Worm (Caenorhabditis elegans): ENCODE results near the gene asp-6.

The asp-6 gene

ce11 chrV:8267275-8267674, 1.5 kb downstream of the asp-6 start (continued):
- no peak for TF ChIP-seq lin-26 (GFP tag; IDR thresholded peaks at IDR 0.05)
- no peak for TF ChIP-seq ceh-40 (GFP tag; IDR thresholded peaks at IDR 0.05)
- TF ChIP-seq aptf-3 (GFP tag; IDR thresholded peaks at IDR 0.05) = no peak
- no peak for TF ChIP-seq efl-1 (GFP tag; optimal IDR thresholded peaks at IDR 0.05)
- no peak for TF ChIP-seq ZK185.1 (tag; optimal IDR thresholded peaks at IDR 0.05; ENCODE audit: poor library complexity, severe bottlenecking)
- TF ChIP-seq rpc-1 (optimal IDR thresholded peaks at IDR 0.05) = no peak
- no peak for TF ChIP-seq rpc-1 (tag; optimal IDR thresholded peaks at IDR 0.05)
- TF ChIP-seq ekl-4 (GFP tag; IDR thresholded peaks at IDR 0.05) = 0 out of 2 replicates have a peak, but pooled peaks have one; percentile 21
- TF ChIP-seq T07F8.4 (tag; optimal IDR thresholded peaks at IDR 0.05) = no peak
- TF ChIP-seq lsy-27 (tag; optimal IDR thresholded peaks at IDR 0.05; ENCODE audit: borderline replicate concordance, insufficient read depth) = no peak
- no peak for TF ChIP-seq unc-62 (GFP tag; optimal IDR thresholded peaks at IDR 0.05)
- no peak for TF ChIP-seq tbx-9 (tag; optimal IDR thresholded peaks at IDR 0.05; ENCODE audit: borderline replicate concordance)
- no peak for TF ChIP-seq B0019.2 (GFP tag; conservative IDR thresholded peaks at IDR 0.05)
- TF ChIP-seq F37B4.10 (GFP tag; IDR thresholded peaks at IDR 0.05) = no peak
- no peak for TF ChIP-seq bed-1 (GFP tag; IDR thresholded peaks at IDR 0.05)
- TF ChIP-seq rcor-1 (GFP tag; IDR thresholded peaks at IDR 0.05) = no peak
- TF ChIP-seq ztf-28 (GFP tag; IDR thresholded peaks at IDR 0.05) = no peak
- no peak for TF ChIP-seq F57C9.4 (tag; optimal IDR thresholded peaks at IDR 0.05)

- TF ChIP-seq aptf-2 (GFP tag; conservative IDR thresholded peaks at IDR 0.05) = no peak
- no peak for TF ChIP-seq hlh-26 (GFP tag; conservative IDR thresholded peaks at IDR 0.05)
- TF ChIP-seq unc-62 (GFP tag; optimal IDR thresholded peaks at IDR 0.05) = no peak
- TF ChIP-seq madf-3 (GFP tag; IDR thresholded peaks at IDR 0.05) = no peak
- TF ChIP-seq ceh-91 (GFP tag; IDR thresholded peaks at IDR 0.05) = no peak
- TF ChIP-seq hsf-1 (GFP tag; IDR thresholded peaks at IDR 0.05) = no peak
- no peak for TF ChIP-seq ztf-18 (tag; optimal IDR thresholded peaks at IDR 0.05)
- TF ChIP-seq B0336.3 (GFP tag; IDR thresholded peaks at IDR 0.05) = no peak
These were observed 2.5 kb downstream of the asp-6 start, which contains the start of gene F21F8.5 for ce11 chrV:8266232-8266631. Gene F21F8.5, minus strand, starts transcription at chrV:8266332.

- no peak for TF ChIP-seq Y67H2A.10 (GFP tag; conservative IDR thresholded peaks at IDR 0.05)
- no peak for TF ChIP-seq ztf-28 (GFP tag; IDR thresholded peaks at IDR 0.05)
- no peak for TF ChIP-seq lin-54 (GFP tag; optimal IDR thresholded peaks at IDR 0.05)
- no peak for TF ChIP-seq rpc-1 (optimal IDR thresholded peaks at IDR 0.05)
- TF ChIP-seq rpc-1 (tag; optimal IDR thresholded peaks at IDR 0.05) = no peak
- TF ChIP-seq hlh-12 (tag; optimal IDR thresholded peaks at IDR 0.05) = no peak
- TF ChIP-seq B0261.1 (tag; optimal IDR thresholded peaks at IDR 0.05) = no peak
- no peak for TF ChIP-seq zim-3 (tag; optimal IDR thresholded peaks at IDR 0.05)
- TF ChIP-seq attf-3 (GFP tag; conservative IDR thresholded peaks at IDR 0.05) = no peak
- no peak for TF ChIP-seq snpc-3.4 (tag; optimal IDR thresholded peaks at IDR 0.05)
- TF ChIP-seq nhr-80 (tag; optimal IDR thresholded peaks at IDR 0.05) = no peak
- no peak for TF ChIP-seq lin-35 (GFP tag; optimal IDR thresholded peaks at IDR 0.05)
- TF ChIP-seq gei-17 (GFP tag; optimal IDR thresholded peaks at IDR 0.05) = no peak
- TF ChIP-seq C17E4.6 (GFP tag; IDR thresholded peaks at IDR 0.05) = no peak
- no peak for TF ChIP-seq ceh-91 (GFP tag; IDR thresholded peaks at IDR 0.05)
- TF ChIP-seq ets-4 (GFP tag; optimal IDR thresholded peaks at IDR 0.05) = no peak
- TF ChIP-seq ztf-22 (GFP tag; optimal IDR thresholded peaks at IDR 0.05) = no peak
- no peak for TF ChIP-seq F33H1.4 (GFP tag; IDR thresholded peaks at IDR 0.05)
- no peak for TF ChIP-seq dpl-1 (GFP tag; optimal IDR thresholded peaks at IDR 0.05)
These were observed 4.8 kb downstream of the asp-6 start, which contains the start of gene C16D9.9 for ce11 chrV:8263941-8264340. Gene C16D9.9, plus strand, starts transcription at chrV:8264241.

Data from whole organism, young adult.